Worm (Caenorhabditis elegans): ENCODE measurements around the gene F42A10.9.

DNA sequence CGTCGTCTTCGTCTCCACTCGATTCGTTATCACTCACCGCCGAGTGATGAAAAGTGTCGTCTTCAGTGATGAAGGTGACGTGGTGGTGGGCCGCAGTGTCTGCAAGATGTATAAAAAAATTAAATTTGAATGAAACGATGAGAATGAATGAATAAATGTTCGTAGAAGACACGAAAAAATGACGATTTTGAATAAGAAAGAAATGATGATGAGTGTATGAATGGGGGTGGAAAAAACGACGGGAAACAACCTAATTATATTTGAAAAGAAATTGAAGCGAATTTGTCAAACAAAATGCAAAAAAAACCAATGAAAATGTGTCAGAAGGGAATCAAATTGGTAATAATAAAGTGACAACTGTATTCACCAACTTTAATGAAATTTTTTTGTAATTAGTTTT, 28.2 kb upstream of the F42A10.9 start, which contains the start of gene mvk-1:
- TF ChIP-seq tlf-1 (GFP tag; optimal IDR thresholded peaks at IDR 0.05) (no peak), ztf-25 (GFP tag; IDR thresholded peaks at IDR 0.05) (no peak), hrde-1 (tag; optimal IDR thresholded peaks at IDR 0.05; ENCODE audit: borderline replicate concordance) (no peak), sptf-2 (GFP tag; optimal IDR thresholded peaks at IDR 0.05) (no peak), nhr-90 (tag; optimal IDR thresholded peaks at IDR 0.05) (no peak)

Measured in whole organism, young adult.